Fruit fly (Drosophila melanogaster): ENCODE results near the gene CG10336.

Gene CG10336

dm6 chr2L:18702721-18703488 is 13.6 kb downstream of the CG10336 start, which contains the start of the genes CG10376 and CG10343 (continued):
- peak; percentile 70 for TF ChIP-seq chn (GFP tag; optimal IDR thresholded peaks at IDR 0.05)
- TF ChIP-seq CG10366 (GFP tag; IDR thresholded peaks at IDR 0.05) = peak; percentile 81
- peak; percentile 65 for TF ChIP-seq pum (GFP tag; optimal IDR thresholded peaks at IDR 0.05)
- TF ChIP-seq CG30403 (GFP tag; optimal IDR thresholded peaks at IDR 0.05) = peak; percentile 94
- TF ChIP-seq Dek (tag; optimal IDR thresholded peaks at IDR 0.05) = peak; percentile 92
- peak; percentile 86 for TF ChIP-seq Meics (GFP tag; optimal IDR thresholded peaks at IDR 0.05)
- no peak for TF ChIP-seq CG15479 (GFP tag; optimal IDR thresholded peaks at IDR 0.05)
- peak; percentile 9 for TF ChIP-seq CG4707 (GFP tag; optimal IDR thresholded peaks at IDR 0.05)
- peak; percentile 90 for TF ChIP-seq sd (tag; optimal IDR thresholded peaks at IDR 0.05)
- peak; percentile 84 for TF ChIP-seq CG10654 (GFP tag; optimal IDR thresholded peaks at IDR 0.05)
- no peak for TF ChIP-seq pros (GFP tag; optimal IDR thresholded peaks at IDR 0.05)
- TF ChIP-seq Opbp (GFP tag; IDR thresholded peaks at IDR 0.05; ENCODE audit: partially characterized antibody) = peak; percentile 72; the same call in 2 of the 3 replicates
- peak; percentile 87 for TF ChIP-seq croc (GFP tag; conservative IDR thresholded peaks at IDR 0.05)
- no peak for TF ChIP-seq sr (GFP tag; IDR thresholded peaks at IDR 0.05)
- TF ChIP-seq HHEX (GFP tag; optimal IDR thresholded peaks at IDR 0.05) = peak; percentile 77
- peak; percentile 26; the same call in 1 of the 2 replicates for TF ChIP-seq danr (GFP tag; IDR thresholded peaks at IDR 0.05)
- peak; percentile 77 for TF ChIP-seq Max (GFP tag; optimal IDR thresholded peaks at IDR 0.05)
- peak; percentile 91 for TF ChIP-seq CG13775 (GFP tag; optimal IDR thresholded peaks at IDR 0.05)
- TF ChIP-seq CG11504 (tag; optimal IDR thresholded peaks at IDR 0.05) = peak; percentile 91
- TF ChIP-seq maf-S (GFP tag; optimal IDR thresholded peaks at IDR 0.05) = no peak
- TF ChIP-seq BtbVII (GFP tag; optimal IDR thresholded peaks at IDR 0.05) = peak; percentile 68
- TF ChIP-seq sqz (GFP tag; optimal IDR thresholded peaks at IDR 0.05) = peak; percentile 87
- TF ChIP-seq jigr1 (GFP tag; IDR thresholded peaks at IDR 0.05) = peak; percentile 72; the same call in 2 of the 3 replicates
- TF ChIP-seq CG15073 (GFP tag; optimal IDR thresholded peaks at IDR 0.05) = peak; percentile 53
- TF ChIP-seq CG4328 (GFP tag; optimal IDR thresholded peaks at IDR 0.05) = peak; percentile 78
- TF ChIP-seq Taf1 (GFP tag; IDR thresholded peaks at IDR 0.05) = peak; percentile 62
- TF ChIP-seq CG12659 (GFP tag; optimal IDR thresholded peaks at IDR 0.05) = peak; percentile 94
- no peak; the same call in 1 of the 2 replicates for TF ChIP-seq CG42726 (GFP tag; IDR thresholded peaks at IDR 0.05; ENCODE audit: partially characterized antibody)
- peak; percentile 89 for TF ChIP-seq scrt (GFP tag; optimal IDR thresholded peaks at IDR 0.05)
- peak; percentile 88 for TF ChIP-seq Fer2 (tag; optimal IDR thresholded peaks at IDR 0.05)
- TF ChIP-seq CG1529 (GFP tag; optimal IDR thresholded peaks at IDR 0.05) = peak; percentile 62
- TF ChIP-seq BEAF-32 (GFP tag; optimal IDR thresholded peaks at IDR 0.05) = peak; percentile 49

dm6 chr2L:18705617-18706046 is 16.3 kb downstream of the CG10336 start, which contains the start of gene Jwa:
Gene Jwa (minus strand): TSS chr2L:18705703.
- peak; percentile 87 for TF ChIP-seq phol (tag; optimal IDR thresholded peaks at IDR 0.05)
- peak; percentile 77 for TF ChIP-seq Ssrp (tag; optimal IDR thresholded peaks at IDR 0.05)
- peak; percentile 22 for TF ChIP-seq corto (GFP tag; optimal IDR thresholded peaks at IDR 0.05)
- peak; percentile 56 for TF ChIP-seq Deaf1 (tag; optimal IDR thresholded peaks at IDR 0.05)
- TF ChIP-seq Blimp-1 (GFP tag; optimal IDR thresholded peaks at IDR 0.05) = peak; percentile 71
- peak; percentile 84 for TF ChIP-seq CG17361 (GFP tag; IDR thresholded peaks at IDR 0.05)
- peak; percentile 52 for TF ChIP-seq CG10431 (GFP tag; optimal IDR thresholded peaks at IDR 0.05)
- peak; percentile 72 for TF ChIP-seq Adf1 (GFP tag; IDR thresholded peaks at IDR 0.05)
- TF ChIP-seq gfzf (GFP tag; optimal IDR thresholded peaks at IDR 0.05) = peak; percentile 12
- TF ChIP-seq crp (GFP tag; optimal IDR thresholded peaks at IDR 0.05) = peak in 1 of 2 experiments; percentile 52
- TF ChIP-seq CG6813 (GFP tag; optimal IDR thresholded peaks at IDR 0.05) = no peak
- peak; percentile 95 for TF ChIP-seq Sry-δ (GFP tag; optimal IDR thresholded peaks at IDR 0.05)
- peak; percentile 90 for TF ChIP-seq CG11085 (GFP tag; IDR thresholded peaks at IDR 0.05)
- TF ChIP-seq toy (GFP tag; IDR thresholded peaks at IDR 0.05) = peak; percentile 53; the same call in 1 of the 2 replicates
- peak; percentile 74 for TF ChIP-seq gsb (GFP tag; IDR thresholded peaks at IDR 0.05)
- peak; percentile 53 for TF ChIP-seq CG10147 (GFP tag; optimal IDR thresholded peaks at IDR 0.05)
- peak; percentile 77 for TF ChIP-seq zen (tag; optimal IDR thresholded peaks at IDR 0.05)
